Fruit fly (Drosophila melanogaster): Measurements from ENCODE around the gene CG44194.
A peak's percentile ranks its signal among the peaks of the same experiment; 100 is the strongest.

CG44194 gene

dm6 chr3R:12960929-12961855 is 36.3 kb downstream of the CG44194 start, which contains the start of gene Spc25 (continued):
- TF ChIP-seq Hand (GFP tag; optimal IDR thresholded peaks at IDR 0.05) (no peak), GATAe (GFP tag; conservative IDR thresholded peaks at IDR 0.05) (no peak), CG7745 (tag; optimal IDR thresholded peaks at IDR 0.05) (no peak), Hr3 (GFP tag; optimal IDR thresholded peaks at IDR 0.05) (peak; percentile 14), Oaz (GFP tag; IDR thresholded peaks at IDR 0.05) (no peak), CG4424 (GFP tag; optimal IDR thresholded peaks at IDR 0.05) (peak; percentile 32), hkb (optimal IDR thresholded peaks at IDR 0.05) (peak; percentile 75), hkb (GFP tag; IDR thresholded peaks at IDR 0.05) (no peak), tgo (GFP tag; IDR thresholded peaks at IDR 0.05) (peak; percentile 14; the same call in 1 of the 3 replicates), CG18476 (GFP tag; optimal IDR thresholded peaks at IDR 0.05) (no peak), CG13287 (GFP tag; IDR thresholded peaks at IDR 0.05; ENCODE audit: partially characterized antibody) (peak; percentile 97), CG7786 (GFP tag; optimal IDR thresholded peaks at IDR 0.05) (peak; percentile 37), bigmax (GFP tag; optimal IDR thresholded peaks at IDR 0.05) (no peak), CG3995 (GFP tag; optimal IDR thresholded peaks at IDR 0.05) (no peak), knrl (GFP tag; IDR thresholded peaks at IDR 0.05; ENCODE audit: partially characterized antibody) (peak; percentile 95), CG7556 (GFP tag; optimal IDR thresholded peaks at IDR 0.05) (no peak), CG7357 (GFP tag; IDR thresholded peaks at IDR 0.05) (no peak), Ssrp (tag; optimal IDR thresholded peaks at IDR 0.05) (no peak), sqz (GFP tag; optimal IDR thresholded peaks at IDR 0.05) (peak; percentile 38), ssp (GFP tag; IDR thresholded peaks at IDR 0.05) (peak; percentile 43), NFAT (GFP tag; IDR thresholded peaks at IDR 0.05) (peak; percentile 68), abd-A (tag; optimal IDR thresholded peaks at IDR 0.05) (no peak), CG10979 (tag; optimal IDR thresholded peaks at IDR 0.05) (no peak), chinmo (GFP tag; IDR thresholded peaks at IDR 0.05; ENCODE audit: partially characterized antibody) (peak; percentile 75; the same call in 1 of the 4 replicates), scrt (GFP tag; optimal IDR thresholded peaks at IDR 0.05) (no peak), inv (GFP tag; IDR thresholded peaks at IDR 0.05; ENCODE audit: partially characterized antibody) (peak; percentile 89), CG12659 (GFP tag; optimal IDR thresholded peaks at IDR 0.05) (peak; percentile 45), CG2120 (GFP tag; optimal IDR thresholded peaks at IDR 0.05) (peak; percentile 75), CG3163 (GFP tag; optimal IDR thresholded peaks at IDR 0.05) (peak; percentile 38), hb (GFP tag; IDR thresholded peaks at IDR 0.05; ENCODE audit: partially characterized antibody) (peak; percentile 93), Dek (tag; optimal IDR thresholded peaks at IDR 0.05) (no peak), chif (GFP tag; optimal IDR thresholded peaks at IDR 0.05) (peak in 1 of 2 experiments; percentile 56), Chrac-16 (GFP tag; optimal IDR thresholded peaks at IDR 0.05) (peak; percentile 68), CG18262 (tag; optimal IDR thresholded peaks at IDR 0.05) (no peak), Hmx (GFP tag; optimal IDR thresholded peaks at IDR 0.05) (no peak), luna (GFP tag; optimal IDR thresholded peaks at IDR 0.05) (peak; percentile 36), jumu (GFP tag; optimal IDR thresholded peaks at IDR 0.05) (peak; percentile 73), CG17328 (GFP tag; IDR thresholded peaks at IDR 0.05) (0 out of 2 replicates have a peak, but pooled peaks have one; percentile 28), Atf6 (GFP tag; IDR thresholded peaks at IDR 0.05) (peak; percentile 58), BtbVII (GFP tag; optimal IDR thresholded peaks at IDR 0.05) (peak; percentile 20), ken (GFP tag; IDR thresholded peaks at IDR 0.05) (peak; percentile 75; the same call in 2 of the 3 replicates), org-1 (GFP tag; optimal IDR thresholded peaks at IDR 0.05) (no peak), CG16815 (GFP tag; optimal IDR thresholded peaks at IDR 0.05) (no peak), Mrtf (GFP tag; IDR thresholded peaks at IDR 0.05) (no peak), CG11247 (GFP tag; IDR thresholded peaks at IDR 0.05) (no peak), pzg (GFP tag; optimal IDR thresholded peaks at IDR 0.05) (peak; percentile 91), CG1602 (GFP tag; optimal IDR thresholded peaks at IDR 0.05) (peak; percentile 12), CG12744 (GFP tag; optimal IDR thresholded peaks at IDR 0.05) (peak; percentile 24), CG18011 (GFP tag; optimal IDR thresholded peaks at IDR 0.05) (no peak)

All from whole organism, embryonic.